Fruit fly (Drosophila melanogaster) whole organism, prepupa: ENCODE data around the gene Ns4.

Experiments
- Blimp-1 ChIP-seq: fragments of 200-800 bp; sonication (Bioruptor generic); optimal IDR thresholded peaks from 3 replicates; lab custom pipeline; 2017; ENCODE audit warnings: missing biosample characterization, missing genetic modification characterization, mild to moderate bottlenecking, moderate library complexity, missing genetic modification reagents
- CG10631 ChIP-seq: fragments of 200-800 bp; sonication (Bioruptor generic); optimal IDR thresholded peaks from 2 replicates; lab custom pipeline; 2016; ENCODE audit warnings: missing biosample characterization, missing genetic modification characterization
- CG10669 ChIP-seq: fragments of 200-800 bp; sonication (Bioruptor generic); optimal IDR thresholded peaks from 3 replicates; lab custom pipeline; 2018; ENCODE audit warnings: missing biosample characterization, mild to moderate bottlenecking, missing genetic modification characterization, moderate library complexity
- CG11294 ChIP-seq: fragments of 200-800 bp; sonication (Bioruptor generic); IDR thresholded peaks from 2 replicates; pipeline ENCODE4 v1.3.6; 2022; ENCODE audit warnings: missing biosample characterization, missing genetic modification characterization
- CG11762 ChIP-seq: fragments of 200-800 bp; sonication (Bioruptor generic); optimal IDR thresholded peaks from 3 replicates; lab custom pipeline; 2016; ENCODE audit warnings: missing biosample characterization, missing genetic modification characterization; ENCODE audit not compliant: insufficient read depth
- CG11902 ChIP-seq: fragments of 200-800 bp; sonication (Bioruptor generic); optimal IDR thresholded peaks from 3 replicates; lab custom pipeline; 2016; ENCODE audit warnings: missing biosample characterization, missing genetic modification characterization
- CG15336 ChIP-seq: fragments of 200-800 bp; sonication (Bioruptor generic); IDR thresholded peaks from 2 replicates; pipeline ENCODE4 v1.3.6; 2022; ENCODE audit warnings: missing biosample characterization, missing genetic modification characterization
- CG1621 ChIP-seq: fragments of 200-800 bp; sonication (Bioruptor generic); optimal IDR thresholded peaks from 3 replicates; lab custom pipeline; 2018; ENCODE audit warnings: missing biosample characterization, mild to moderate bottlenecking, missing genetic modification characterization
- CG16779 ChIP-seq: fragments of 200-800 bp; sonication (Bioruptor generic); optimal IDR thresholded peaks from 3 replicates; lab custom pipeline; 2017; ENCODE audit warnings: missing biosample characterization, mild to moderate bottlenecking, missing genetic modification characterization
- CG3032 ChIP-seq: fragments of 200-800 bp; optimal IDR thresholded peaks from 2 replicates; lab custom pipeline; 2019; ENCODE audit warnings: missing biosample characterization, mild to moderate bottlenecking, missing genetic modification characterization, moderate library complexity
- CG31627 ChIP-seq: fragments of 200-800 bp; sonication (Bioruptor generic); optimal IDR thresholded peaks from 3 replicates; lab custom pipeline; 2016; ENCODE audit warnings: missing biosample characterization, missing genetic modification characterization
- CG32006 ChIP-seq: fragments of 200-800 bp; sonication (Bioruptor generic); optimal IDR thresholded peaks from 3 replicates; lab custom pipeline; 2017; ENCODE audit warnings: missing biosample characterization, mild to moderate bottlenecking, missing genetic modification characterization
- CG3919 ChIP-seq: fragments of 200-800 bp; sonication (Bioruptor generic); optimal IDR thresholded peaks from 3 replicates; lab custom pipeline; 2016; ENCODE audit warnings: missing biosample characterization, missing genetic modification characterization
- CG4318 ChIP-seq: fragments of 200-800 bp; sonication (Bioruptor generic); optimal IDR thresholded peaks from 3 replicates; lab custom pipeline; 2017; ENCODE audit warnings: missing biosample characterization, mild to moderate bottlenecking, missing genetic modification characterization
- CG6163 ChIP-seq: fragments of 200-800 bp; sonication (Bioruptor generic); IDR thresholded peaks from 3 replicates; pipeline ENCODE4 v1.3.6; 2022; ENCODE audit warnings: missing biosample characterization, missing genetic modification characterization
- CG6792 ChIP-seq: fragments of 200-800 bp; sonication (Bioruptor generic); optimal IDR thresholded peaks from 3 replicates; lab custom pipeline; 2016; ENCODE audit warnings: missing biosample characterization, missing genetic modification characterization
- CG6808 ChIP-seq: fragments of 200-800 bp; sonication (Bioruptor generic); optimal IDR thresholded peaks from 3 replicates; lab custom pipeline; 2017; ENCODE audit warnings: missing biosample characterization, missing genetic modification characterization, mild to moderate bottlenecking, moderate library complexity, missing genetic modification reagents
- CG6854 ChIP-seq: fragments of 200-800 bp; sonication (Bioruptor generic); optimal IDR thresholded peaks from 2 replicates; lab custom pipeline; 2017; ENCODE audit warnings: missing biosample characterization, mild to moderate bottlenecking, missing genetic modification characterization
- CG7368 ChIP-seq: fragments of 200-800 bp; sonication (Bioruptor generic); optimal IDR thresholded peaks from 3 replicates; lab custom pipeline; 2016; ENCODE audit warnings: missing biosample characterization, missing genetic modification characterization
- CG8319 ChIP-seq: fragments of 200-800 bp; sonication (Bioruptor generic); optimal IDR thresholded peaks from 3 replicates; lab custom pipeline; 2016; ENCODE audit warnings: missing biosample characterization, missing genetic modification characterization
- CG8632 ChIP-seq: fragments of 200-800 bp; sonication (Bioruptor generic); optimal IDR thresholded peaks from 3 replicates; lab custom pipeline; 2016; ENCODE audit warnings: missing biosample characterization, missing genetic modification characterization
- CG9139 ChIP-seq: fragments of 200-800 bp; sonication (Bioruptor generic); optimal IDR thresholded peaks from 3 replicates; lab custom pipeline; 2017; ENCODE audit warnings: missing biosample characterization, mild to moderate bottlenecking, missing genetic modification characterization
- Eip75B ChIP-seq: fragments of 200-800 bp; sonication (Bioruptor generic); optimal IDR thresholded peaks from 3 replicates; lab custom pipeline; 2016; ENCODE audit warnings: missing biosample characterization, missing genetic modification characterization
- Eip78C ChIP-seq: fragments of 200-800 bp; sonication (Bioruptor generic); peaks from one replicate; lab custom pipeline; 2016; ENCODE audit warnings: missing biosample characterization, missing genetic modification characterization
- Eip93F ChIP-seq: fragments of 200-800 bp; sonication (Bioruptor generic); optimal IDR thresholded peaks from 2 replicates; lab custom pipeline; 2016; ENCODE audit warnings: missing biosample characterization, mild to moderate bottlenecking, missing genetic modification characterization
- Ets21C ChIP-seq: fragments of 200-800 bp; sonication (Bioruptor generic); optimal IDR thresholded peaks from 3 replicates; lab custom pipeline; 2016; ENCODE audit warnings: missing biosample characterization, missing genetic modification characterization
- Ets96B ChIP-seq: fragments of 200-800 bp; optimal IDR thresholded peaks from 2 replicates; lab custom pipeline; 2019; ENCODE audit warnings: missing biosample characterization, mild to moderate bottlenecking, missing genetic modification characterization, moderate library complexity
- Gug ChIP-seq: fragments of 200-800 bp; sonication (Bioruptor generic); IDR thresholded peaks from 2 replicates; pipeline ENCODE4 v1.3.6; 2022; ENCODE audit warnings: missing biosample characterization, missing genetic modification characterization
- Hr39 ChIP-seq: fragments of 200-800 bp; sonication (Bioruptor generic); optimal IDR thresholded peaks from 2 replicates; lab custom pipeline; 2016; ENCODE audit warnings: missing biosample characterization, missing genetic modification characterization
- Hr4 ChIP-seq: fragments of 200-800 bp; sonication (Bioruptor generic); optimal IDR thresholded peaks from 3 replicates; lab custom pipeline; 2016; ENCODE audit warnings: missing biosample characterization, missing genetic modification characterization
- Lpt ChIP-seq: fragments of 200-800 bp; sonication (Bioruptor generic); optimal IDR thresholded peaks from 3 replicates; lab custom pipeline; 2016; ENCODE audit warnings: missing biosample characterization, missing genetic modification characterization
- Met ChIP-seq: fragments of 200-800 bp; sonication (Bioruptor generic); optimal IDR thresholded peaks from 3 replicates; lab custom pipeline; 2016; ENCODE audit warnings: missing biosample characterization, missing genetic modification characterization
- OdsH ChIP-seq: fragments of 200-800 bp; sonication (Bioruptor generic); optimal IDR thresholded peaks from 3 replicates; lab custom pipeline; 2016; ENCODE audit warnings: missing biosample characterization, missing genetic modification characterization
- Smox ChIP-seq: fragments of 200-800 bp; sonication (Bioruptor generic); optimal IDR thresholded peaks from 3 replicates; lab custom pipeline; 2016; ENCODE audit warnings: missing biosample characterization, missing genetic modification characterization
- Sox14 ChIP-seq: fragments of 200-800 bp; sonication (Bioruptor generic); optimal IDR thresholded peaks from 3 replicates; lab custom pipeline; 2016; ENCODE audit warnings: missing biosample characterization, missing genetic modification characterization
- Sox15 ChIP-seq: fragments of 200-800 bp; sonication (Bioruptor generic); optimal IDR thresholded peaks from 3 replicates; lab custom pipeline; 2016; ENCODE audit warnings: missing biosample characterization, missing genetic modification characterization
- achi ChIP-seq: fragments of 200-800 bp; sonication (Bioruptor generic); optimal IDR thresholded peaks from 3 replicates; lab custom pipeline; 2016; ENCODE audit warnings: missing biosample characterization, missing genetic modification characterization
- acj6 ChIP-seq: fragments of 200-800 bp; sonication (Bioruptor generic); optimal IDR thresholded peaks from 3 replicates; lab custom pipeline; 2016; ENCODE audit warnings: missing biosample characterization, missing genetic modification characterization
- cyc ChIP-seq: fragments of 200-800 bp; sonication (Bioruptor generic); optimal IDR thresholded peaks from 3 replicates; lab custom pipeline; 2016; ENCODE audit warnings: missing biosample characterization, missing genetic modification characterization
- dac ChIP-seq: fragments of 200-800 bp; sonication (Bioruptor generic); optimal IDR thresholded peaks from 2 replicates; lab custom pipeline; 2017; ENCODE audit warnings: missing biosample characterization, mild to moderate bottlenecking, missing genetic modification characterization
- dsx ChIP-seq: fragments of 200-800 bp; optimal IDR thresholded peaks from 3 replicates; lab custom pipeline; 2019; ENCODE audit warnings: missing biosample characterization, mild to moderate bottlenecking, missing genetic modification characterization, moderate library complexity; ENCODE audit not compliant: poor library complexity, severe bottlenecking
- eg ChIP-seq: fragments of 200-800 bp; sonication (Bioruptor generic); IDR thresholded peaks from 3 replicates; pipeline ENCODE4 v1.3.6; 2022; ENCODE audit warnings: missing biosample characterization, missing genetic modification characterization
- esn ChIP-seq: fragments of 200-800 bp; sonication (Bioruptor generic); optimal IDR thresholded peaks from 2 replicates; lab custom pipeline; 2016; ENCODE audit warnings: missing biosample characterization, mild to moderate bottlenecking, missing genetic modification characterization, moderate library complexity
- fd59A ChIP-seq: fragments of 200-800 bp; sonication (Bioruptor generic); optimal IDR thresholded peaks from 2 replicates; lab custom pipeline; 2017; ENCODE audit warnings: missing biosample characterization, mild to moderate bottlenecking, missing genetic modification characterization, missing genetic modification reagents
- fd85E ChIP-seq: fragments of 200-800 bp; sonication (Bioruptor generic); optimal IDR thresholded peaks from 3 replicates; lab custom pipeline; 2016; ENCODE audit warnings: missing biosample characterization, missing genetic modification characterization
- fkh ChIP-seq: fragments of 200-800 bp; sonication (Bioruptor generic); optimal IDR thresholded peaks from 3 replicates; lab custom pipeline; 2017; ENCODE audit warnings: missing biosample characterization, mild to moderate bottlenecking, missing genetic modification characterization, moderate library complexity
- lz ChIP-seq: fragments of 200-800 bp; sonication (Bioruptor generic); optimal IDR thresholded peaks from 3 replicates; lab custom pipeline; 2016; ENCODE audit warnings: missing biosample characterization, missing genetic modification characterization
- pdm3 ChIP-seq: fragments of 200-800 bp; sonication (Bioruptor generic); optimal IDR thresholded peaks from 3 replicates; lab custom pipeline; 2016; ENCODE audit warnings: missing biosample characterization, missing genetic modification characterization
- spab ChIP-seq: fragments of 200-800 bp; sonication (Bioruptor generic); optimal IDR thresholded peaks from 2 replicates; lab custom pipeline; 2017; ENCODE audit warnings: missing biosample characterization, mild to moderate bottlenecking, missing genetic modification characterization, missing genetic modification reagents
- ss ChIP-seq, 2 experiments: fragments of 200-800 bp; sonication (Bioruptor generic); optimal IDR thresholded peaks; 2 replicates in 1 of 2; 3 replicates in 1 of 2; lab custom pipeline; 2017 to 2018; ENCODE audit warnings: mild to moderate bottlenecking in 2 of 2, missing biosample characterization in 2 of 2, missing genetic modification characterization in 2 of 2, moderate library complexity in 1 of 2
- svp ChIP-seq: fragments of 200-800 bp; sonication (Bioruptor generic); peaks from one replicate; lab custom pipeline; 2016; ENCODE audit warnings: missing biosample characterization, missing genetic modification characterization
- topi ChIP-seq: fragments of 200-800 bp; sonication (Bioruptor generic); optimal IDR thresholded peaks from 3 replicates; lab custom pipeline; 2016; ENCODE audit warnings: missing biosample characterization, missing genetic modification characterization
- vri ChIP-seq: fragments of 200-800 bp; sonication (Bioruptor generic); optimal IDR thresholded peaks from 3 replicates; lab custom pipeline; 2016; ENCODE audit warnings: missing biosample characterization, mild to moderate bottlenecking, missing genetic modification characterization

The Ns4 gene

DNA sequence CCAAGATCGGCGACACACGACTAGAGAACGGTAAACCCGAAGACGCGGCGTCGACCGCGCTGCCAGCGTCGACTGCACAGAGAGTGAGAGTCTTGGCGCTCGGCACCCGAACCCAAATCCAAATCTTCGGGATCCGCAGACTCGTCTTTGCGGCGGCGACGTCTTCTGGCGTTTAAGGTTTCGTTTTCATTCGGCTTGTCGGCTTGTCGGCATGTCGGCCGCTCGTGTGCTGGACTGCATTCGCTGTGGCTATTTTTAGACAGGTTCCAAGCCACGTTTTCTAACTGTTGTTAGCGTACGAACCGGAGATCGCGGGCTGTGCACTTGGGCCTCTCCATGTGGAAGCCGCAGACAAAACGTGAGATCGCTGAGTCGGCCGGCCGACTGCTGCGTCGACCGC, 36.2 kb upstream of the Ns4 start:
- TF ChIP-seq CG3919 (peak; percentile 53), lz (peak; percentile 46), CG6854 (GFP tag; lab: Kevin White, UChicago) (peak; percentile 95), Gug (no peak), CG15336 (GFP tag; lab: Robert Waterston, UW) (peak; percentile 58), Smox (GFP tag; lab: Kevin White, UChicago) (no peak), CG11762 (GFP tag; lab: Kevin White, UChicago) (peak; percentile 11), pdm3 (peak; percentile 23), Hr39 (no peak), CG31627 (no peak), CG7368 (GFP tag; lab: Kevin White, UChicago) (peak; percentile 24), fd85E (peak; percentile 29), acj6 (GFP tag; lab: Kevin White, UChicago) (no peak), vri (GFP tag; lab: Kevin White, UChicago) (no peak), Eip78C (GFP tag; lab: Kevin White, UChicago) (peak; percentile 92), esn (GFP tag; lab: Kevin White, UChicago) (no peak), CG11902 (no peak), OdsH (GFP tag; lab: Kevin White, UChicago) (peak; percentile 43), achi (GFP tag; lab: Kevin White, UChicago) (peak; percentile 48), topi (peak; percentile 71), eg (GFP tag; lab: Robert Waterston, UW) (peak; percentile 33; the same call in 2 of the 3 replicates), Sox14 (GFP tag; lab: Kevin White, UChicago) (peak; percentile 49), CG6163 (GFP tag; lab: Robert Waterston, UW) (peak; percentile 59), CG10669 (GFP tag; lab: Kevin White, UChicago) (no peak), Met (peak; percentile 61), Eip93F (GFP tag; lab: Kevin White, UChicago) (no peak), svp (GFP tag; lab: Kevin White, UChicago) (peak; percentile 84), Sox15 (no peak), CG8632 (no peak), CG10631 (no peak), CG9139 (GFP tag; lab: Kevin White, UChicago) (peak; percentile 67), CG4318 (GFP tag; lab: Kevin White, UChicago) (no peak), CG11294 (GFP tag; lab: Robert Waterston, UW) (no peak), CG32006 (peak; percentile 35), CG16779 (peak; percentile 59), Eip75B (GFP tag; lab: Kevin White, UChicago) (peak; percentile 79), CG6792 (GFP tag; lab: Kevin White, UChicago) (peak; percentile 38), CG6808 (peak; percentile 53), Ets21C (GFP tag; lab: Kevin White, UChicago) (no peak), fkh (no peak), Lpt (GFP tag; lab: Kevin White, UChicago) (peak; percentile 55), ss (GFP tag; optimal IDR thresholded peaks at IDR 0.05; lab: Kevin White, UChicago) (peak; percentile 62 to 63), CG1621 (tag; lab: Kevin White, UChicago) (peak; percentile 83), CG8319 (GFP tag; lab: Kevin White, UChicago) (no peak), dsx (GFP tag; lab: Kevin White, UChicago) (peak; percentile 55), Ets96B (tag; lab: Kevin White, UChicago) (peak; percentile 41), spab (GFP tag; lab: Kevin White, UChicago) (peak; percentile 17), Hr4 (no peak), CG3032 (tag; lab: Kevin White, UChicago) (peak; percentile 4), cyc (GFP tag; lab: Kevin White, UChicago) (peak; percentile 6), dac (GFP tag; lab: Kevin White, UChicago) (no peak), fd59A (GFP tag; lab: Kevin White, UChicago) (no peak), Blimp-1 (GFP tag; lab: Kevin White, UChicago) (peak; percentile 100)
